Fruit fly (Drosophila melanogaster) whole organism, wandering third instar larva: ENCODE results near the gene CG12118.

ENCODE experiments used
- Abd-B ChIP-seq: fragments of >200 bp; optimal IDR thresholded peaks from 2 replicates; lab custom pipeline; 2017; ENCODE audit warnings: missing biosample characterization, missing genetic modification characterization
- CG32264 ChIP-seq: fragments of 200-800 bp; sonication (Bioruptor generic); optimal IDR thresholded peaks from 2 replicates; lab custom pipeline; 2016; ENCODE audit warnings: missing biosample characterization, missing genetic modification characterization
- CG9705 ChIP-seq: fragments of 200-800 bp; sonication (Bioruptor generic); optimal IDR thresholded peaks from 2 replicates; lab custom pipeline; 2018; ENCODE audit warnings: missing biosample characterization, mild to moderate bottlenecking, missing genetic modification characterization
- CrebA ChIP-seq: fragments of 200-800 bp; sonication (Bioruptor generic); optimal IDR thresholded peaks from 2 replicates; lab custom pipeline; 2016; ENCODE audit warnings: missing biosample characterization, mild to moderate bottlenecking, missing genetic modification characterization, borderline replicate concordance
- Dfd ChIP-seq: fragments of >200 bp; optimal IDR thresholded peaks from 2 replicates; lab custom pipeline; 2017; ENCODE audit warnings: missing biosample characterization, missing genetic modification characterization
- Dif ChIP-seq: fragments of 200-275, 200-300 bp; sonication (Bioruptor generic); optimal IDR thresholded peaks from 2 replicates; lab custom pipeline; 2018; ENCODE audit warnings: missing biosample characterization, missing genetic modification characterization; ENCODE audit not compliant: partially characterized antibody
- GATAd ChIP-seq: sonication (Bioruptor generic); optimal IDR thresholded peaks from 2 replicates; lab custom pipeline; 2016; ENCODE audit warnings: missing biosample characterization, missing genetic modification characterization
- HLH106 ChIP-seq: fragments of 200-800 bp; optimal IDR thresholded peaks from 3 replicates; lab custom pipeline; 2019; ENCODE audit warnings: missing biosample characterization, mild to moderate bottlenecking, missing genetic modification characterization, moderate library complexity
- Hnf4 ChIP-seq: fragments of 200-800 bp; sonication (Bioruptor generic); optimal IDR thresholded peaks from 2 replicates; lab custom pipeline; 2016; ENCODE audit warnings: missing biosample characterization, mild to moderate bottlenecking, missing genetic modification characterization
- Hr78 ChIP-seq: fragments of >200 bp; optimal IDR thresholded peaks from 2 replicates; lab custom pipeline; 2017; ENCODE audit warnings: missing biosample characterization, missing genetic modification characterization
- Hr83 ChIP-seq: fragments of 200-300 bp; sonication (Bioruptor generic); optimal IDR thresholded peaks from 2 replicates; lab custom pipeline; 2016; ENCODE audit warnings: missing biosample characterization, mild to moderate bottlenecking, missing genetic modification characterization, moderate library complexity; ENCODE audit not compliant: poor library complexity, severe bottlenecking
- Jra ChIP-seq: sonication (Bioruptor generic); optimal IDR thresholded peaks from 2 replicates; lab custom pipeline; 2016; ENCODE audit warnings: missing biosample characterization, missing genetic modification characterization
- Mio ChIP-seq: sonication (Bioruptor generic); optimal IDR thresholded peaks from 2 replicates; lab custom pipeline; 2016; ENCODE audit warnings: missing biosample characterization, missing genetic modification characterization
- Myc ChIP-seq: fragments of >200 bp; optimal IDR thresholded peaks from 2 replicates; lab custom pipeline; 2017
- N ChIP-seq: fragments of >200 bp; optimal IDR thresholded peaks from 2 replicates; lab custom pipeline; 2018; ENCODE audit warnings: missing biosample characterization, missing external identifiers, missing genetic modification characterization
- OdsH ChIP-seq: fragments of 200-800 bp; sonication (Bioruptor generic); optimal IDR thresholded peaks from 2 replicates; lab custom pipeline; 2016; ENCODE audit warnings: missing biosample characterization, mild to moderate bottlenecking, missing genetic modification characterization
- Rel ChIP-seq, 2 experiments: fragments of 200-800 bp; sonication (Bioruptor generic) in 1 of 2; optimal IDR thresholded peaks; 2 replicates in 1 of 2; 3 replicates in 1 of 2; lab custom pipeline; 2016 to 2019; ENCODE audit warnings: mild to moderate bottlenecking in 2 of 2, missing biosample characterization in 2 of 2, missing genetic modification characterization in 2 of 2, moderate library complexity in 1 of 2
- Sp1 ChIP-seq: fragments of 200-800 bp; sonication (Bioruptor generic); optimal IDR thresholded peaks from 3 replicates; lab custom pipeline; 2019; ENCODE audit warnings: missing biosample characterization, mild to moderate bottlenecking, missing genetic modification characterization, moderate library complexity
- Vsx2 ChIP-seq: fragments of 200-300, 225-300 bp; sonication (Bioruptor generic); optimal IDR thresholded peaks from 2 replicates; lab custom pipeline; 2018; ENCODE audit warnings: missing biosample characterization, missing genetic modification characterization; ENCODE audit not compliant: partially characterized antibody
- br ChIP-seq: fragments of 200-800 bp; sonication (Bioruptor generic); optimal IDR thresholded peaks from 2 replicates; lab custom pipeline; 2016; ENCODE audit warnings: missing biosample characterization, missing genetic modification characterization
- brk ChIP-seq: fragments of 200-800 bp; sonication (Bioruptor generic); optimal IDR thresholded peaks from 2 replicates; lab custom pipeline; 2016; ENCODE audit warnings: missing biosample characterization, mild to moderate bottlenecking, missing genetic modification characterization
- dl ChIP-seq, 2 experiments: fragments of 175-275, 200-275 bp in 1 of 2; fragments of 200-275 bp in 1 of 2; sonication (Bioruptor generic); optimal IDR thresholded peaks; lab custom pipeline; 2018; ENCODE audit warnings: mild to moderate bottlenecking in 2 of 2, missing biosample characterization in 2 of 2, missing genetic modification characterization in 2 of 2, moderate library complexity in 2 of 2; ENCODE audit not compliant: partially characterized antibody in 2 of 2, insufficient read depth in 1 of 2
- dmrt93B ChIP-seq: fragments of 200-800 bp; sonication (Bioruptor generic); optimal IDR thresholded peaks from 2 replicates; lab custom pipeline; 2018; ENCODE audit warnings: missing biosample characterization, mild to moderate bottlenecking, missing genetic modification characterization
- dsf ChIP-seq: sonication (Bioruptor generic); optimal IDR thresholded peaks from 2 replicates; lab custom pipeline; 2016; ENCODE audit warnings: missing biosample characterization, missing genetic modification characterization, borderline replicate concordance
- ey ChIP-seq: fragments of 200-800 bp; sonication (Bioruptor generic); optimal IDR thresholded peaks from 2 replicates; lab custom pipeline; 2016; ENCODE audit warnings: missing biosample characterization, missing genetic modification characterization
- foxo ChIP-seq, 2 experiments: fragments of 200-800 bp; sonication (Bioruptor generic); optimal IDR thresholded peaks; 2 replicates in 1 of 2; 3 replicates in 1 of 2; lab custom pipeline; 2016 to 2017; ENCODE audit warnings: missing biosample characterization in 2 of 2, missing genetic modification characterization in 2 of 2
- fru ChIP-seq: fragments of 200-800 bp; sonication (Bioruptor generic); optimal IDR thresholded peaks from 3 replicates; lab custom pipeline; 2016; ENCODE audit warnings: missing biosample characterization, mild to moderate bottlenecking, missing genetic modification characterization
- h ChIP-seq: fragments of 200-800 bp; sonication (Bioruptor generic); optimal IDR thresholded peaks from 3 replicates; lab custom pipeline; 2016; ENCODE audit warnings: missing biosample characterization, mild to moderate bottlenecking, missing genetic modification characterization
- jim ChIP-seq: fragments of 175-275, 200-325 bp; sonication (Bioruptor generic); optimal IDR thresholded peaks from 2 replicates; lab custom pipeline; 2016; ENCODE audit warnings: missing biosample characterization, mild to moderate bottlenecking, missing genetic modification characterization
- lola ChIP-seq: fragments of >200 bp; optimal IDR thresholded peaks from 2 replicates; lab custom pipeline; 2017; ENCODE audit warnings: missing biosample characterization, missing genetic modification characterization
- pan ChIP-seq: fragments of >200 bp; optimal IDR thresholded peaks from 2 replicates; lab custom pipeline; 2017
- psq ChIP-seq: fragments of 200-800 bp; sonication (Bioruptor generic); optimal IDR thresholded peaks from 3 replicates; lab custom pipeline; 2017; ENCODE audit warnings: missing biosample characterization, mild to moderate bottlenecking, missing genetic modification characterization, moderate library complexity
- rgr ChIP-seq: fragments of 200-800 bp; sonication (Bioruptor generic); optimal IDR thresholded peaks from 3 replicates; lab custom pipeline; 2016; ENCODE audit warnings: missing biosample characterization, mild to moderate bottlenecking, missing genetic modification characterization
- sage ChIP-seq: fragments of 200-800 bp; sonication (Bioruptor generic); optimal IDR thresholded peaks from 2 replicates; lab custom pipeline; 2016; ENCODE audit warnings: missing biosample characterization, mild to moderate bottlenecking, missing genetic modification characterization
- sv ChIP-seq: fragments of 200-800 bp; sonication (Bioruptor generic); optimal IDR thresholded peaks from 3 replicates; lab custom pipeline; 2016; ENCODE audit warnings: missing biosample characterization, missing genetic modification characterization
- tai ChIP-seq: sonication (Bioruptor generic); optimal IDR thresholded peaks from 2 replicates; lab custom pipeline; 2016; ENCODE audit warnings: missing biosample characterization, missing genetic modification characterization
- usp ChIP-seq: fragments of >200 bp; optimal IDR thresholded peaks from 2 replicates; lab custom pipeline; 2017; ENCODE audit warnings: missing biosample characterization, missing genetic modification characterization
- woc ChIP-seq: sonication (Bioruptor generic); optimal IDR thresholded peaks from 2 replicates; lab custom pipeline; 2016; ENCODE audit warnings: missing biosample characterization, mild to moderate bottlenecking, missing genetic modification characterization

CG12118 gene

DNA sequence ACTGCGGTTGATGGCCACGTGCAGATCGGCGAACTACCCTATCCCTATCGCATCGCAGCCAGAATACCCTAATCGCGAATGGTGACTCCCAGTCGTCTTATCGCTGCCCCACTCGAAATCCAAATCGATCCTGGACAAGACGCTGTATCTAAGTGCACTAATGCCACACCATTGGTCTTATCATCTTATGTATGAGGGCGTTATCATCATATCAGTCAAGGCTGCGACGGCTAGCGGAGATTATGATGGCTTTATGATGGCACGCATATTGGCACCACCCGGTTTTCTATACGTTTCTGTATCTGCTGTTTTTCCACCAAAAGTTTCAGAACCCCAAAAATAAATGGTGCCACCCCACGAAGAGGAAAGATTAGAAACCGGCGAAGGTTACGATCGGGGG, 4.0 kb upstream of the CG12118 start:
- no peak for TF ChIP-seq Rel (GFP tag; optimal IDR thresholded peaks at IDR 0.05; lab: Kevin White, UChicago)
- peak; percentile 79 for TF ChIP-seq Rel (tag; optimal IDR thresholded peaks at IDR 0.05; lab: Kevin White, UChicago)
- TF ChIP-seq Hr83 = no peak
- TF ChIP-seq, all 38 proteins: peak for 1

DNA sequence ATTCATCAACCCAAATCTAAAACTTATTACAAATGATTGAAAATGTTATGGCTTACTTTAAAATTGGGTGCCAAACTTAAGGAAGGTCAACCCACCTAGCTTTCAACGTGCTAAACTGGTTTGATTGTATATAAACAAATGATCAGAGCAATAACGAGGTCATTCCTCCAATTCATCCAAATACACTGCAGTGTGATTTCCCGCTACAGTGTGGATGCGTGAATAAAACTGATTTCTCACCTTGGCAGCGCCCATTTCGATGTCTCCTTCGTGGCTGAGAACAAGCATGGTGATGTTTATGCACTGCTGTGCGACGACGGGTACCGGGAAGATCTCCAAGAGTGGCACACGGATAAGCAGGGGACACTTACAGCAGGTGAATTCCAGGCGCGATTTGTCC, 903 bp downstream of the CG12118 start:
- TF ChIP-seq brk (GFP tag; lab: Kevin White, UChicago) = no peak
- no peak for TF ChIP-seq Dif (GFP tag; lab: Kevin White, UChicago)
- no peak for TF ChIP-seq Rel (GFP tag; optimal IDR thresholded peaks at IDR 0.05; lab: Kevin White, UChicago)
- TF ChIP-seq Rel (tag; optimal IDR thresholded peaks at IDR 0.05; lab: Kevin White, UChicago) = peak; percentile 92
- no peak for TF ChIP-seq CG32264 (GFP tag; lab: Kevin White, UChicago)

DNA sequence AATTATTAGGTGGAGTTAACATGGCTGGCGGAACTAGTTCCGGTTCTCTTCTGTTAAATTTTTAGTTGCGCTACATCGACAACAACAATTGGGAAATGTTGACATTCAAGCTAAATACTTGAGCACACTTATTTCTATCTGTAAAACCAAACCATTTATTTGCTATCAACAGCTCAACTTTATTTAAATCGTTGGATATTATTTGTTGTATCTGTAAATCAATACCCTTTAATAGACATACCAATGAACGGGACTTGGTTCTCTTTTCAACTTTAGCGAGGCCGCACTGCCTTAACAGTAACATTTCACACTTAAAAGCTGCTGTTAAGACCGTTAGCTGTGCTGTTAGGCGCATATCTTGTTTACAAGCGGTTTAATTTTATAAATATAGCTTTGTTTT, 2.6 kb downstream of the CG12118 start, which contains the start of gene CG12106:
CG12106 (plus strand) TSS at position 295 of the 400 bp plus-strand sequence.
- TF ChIP-seq dsf (GFP tag; lab: Kevin White, UChicago) (no peak), Mio (GFP tag; lab: Kevin White, UChicago) (no peak), fru (GFP tag; lab: Kevin White, UChicago) (peak; percentile 53), N (GFP tag; lab: Kevin White, UChicago) (no peak), Hnf4 (GFP tag; lab: Kevin White, UChicago) (peak; percentile 54), sage (GFP tag; lab: Kevin White, UChicago) (no peak), Myc (lab: Kevin White, UChicago) (no peak), HLH106 (tag; lab: Kevin White, UChicago) (peak; percentile 75), Rel (GFP tag; optimal IDR thresholded peaks at IDR 0.05; lab: Kevin White, UChicago) (no peak), Rel (tag; optimal IDR thresholded peaks at IDR 0.05; lab: Kevin White, UChicago) (peak; percentile 7), rgr (peak; percentile 58), GATAd (GFP tag; lab: Kevin White, UChicago) (no peak), OdsH (GFP tag; lab: Kevin White, UChicago) (no peak), lola (GFP tag; lab: Kevin White, UChicago) (no peak), sv (GFP tag; lab: Kevin White, UChicago) (no peak), Dfd (GFP tag; lab: Kevin White, UChicago) (no peak), CrebA (GFP tag; lab: Kevin White, UChicago) (no peak), psq (GFP tag; lab: Kevin White, UChicago) (peak; percentile 8), Hr78 (no peak), Sp1 (GFP tag; lab: Kevin White, UChicago) (peak; percentile 54), CG9705 (GFP tag; lab: Kevin White, UChicago) (peak; percentile 49), tai (GFP tag; lab: Kevin White, UChicago) (no peak), foxo (GFP tag; optimal IDR thresholded peaks at IDR 0.05; lab: Kevin White, UChicago) (peak in 1 of 2 experiments; percentile 63), Abd-B (GFP tag; lab: Kevin White, UChicago) (no peak), dl (GFP tag; optimal IDR thresholded peaks at IDR 0.05; lab: Kevin White, UChicago; ENCODE audit: insufficient read depth in 1 of 2, partially characterized antibody in 2 of 2) (no peak), CG32264 (GFP tag; lab: Kevin White, UChicago) (no peak), h (peak; percentile 48), Dif (GFP tag; lab: Kevin White, UChicago) (no peak), Vsx2 (GFP tag; lab: Kevin White, UChicago) (no peak), Jra (no peak), brk (GFP tag; lab: Kevin White, UChicago) (no peak), pan (lab: Kevin White, UChicago) (no peak), jim (GFP tag; lab: Kevin White, UChicago) (no peak), br (peak; percentile 58), Hr83 (no peak), usp (GFP tag; lab: Kevin White, UChicago) (no peak), ey (GFP tag; lab: Kevin White, UChicago) (peak; percentile 52), woc (peak; percentile 61), dmrt93B (GFP tag; lab: Kevin White, UChicago) (peak; percentile 34)
- TF ChIP-seq, all 38 proteins: peak for 14
